Worm (Caenorhabditis elegans) whole organism, L1 larva: ENCODE results near the gene F44E2.6.

Experiments
- efl-1 ChIP-seq, 4 experiments: fragments of 150-350 bp; optimal IDR thresholded peaks in 3 of 4; peaks in 1 of 4; 1 replicate in 1 of 4; 2 replicates in 3 of 4; lab custom pipeline; 2014; ENCODE audit warnings: missing biosample characterization in 2 of 4, missing genetic modification characterization in 2 of 4, missing genetic modification reagents in 2 of 4
- lin-35 ChIP-seq, 2 experiments: fragments of 150-350 bp; optimal IDR thresholded peaks; 2 replicates each; lab custom pipeline; 2014; ENCODE audit warnings: missing biosample characterization in 2 of 2, missing genetic modification characterization in 2 of 2, missing genetic modification reagents in 2 of 2
- skn-1 ChIP-seq: fragments of 150-350 bp; optimal IDR thresholded peaks from 2 replicates; lab custom pipeline; 2014; ENCODE audit warnings: missing biosample characterization, missing genetic modification characterization
- unc-30 ChIP-seq: sonication (generic microtip); optimal IDR thresholded peaks from 2 replicates; lab custom pipeline; 2017; ENCODE audit warnings: missing biosample characterization, missing genetic modification characterization

ce11 chrIII:8847722-8848121, 2.7 kb upstream of the F44E2.6 start:
- TF ChIP-seq unc-30 (tag; lab: Kevin White, UChicago) (no peak), efl-1 (optimal IDR thresholded peaks at IDR 0.05; lab: Kevin White, UChicago) (peak; percentile 75 to 76), efl-1 (GFP tag; optimal IDR thresholded peaks at IDR 0.05 in 1 of 2; lab: Kevin White, UChicago) (peak; percentile 75 to 96), skn-1 (tag; lab: Kevin White, UChicago) (peak; percentile 48), lin-35 (GFP tag; optimal IDR thresholded peaks at IDR 0.05; lab: Kevin White, UChicago) (peak; percentile 66 to 79)
